Worm (Caenorhabditis elegans) whole organism, early embryonic: ENCODE data around the gene F49C12.5.

Source experiments
- B0310.2 ChIP-seq: sonication (generic microtip); optimal IDR thresholded peaks from 2 replicates; lab custom pipeline; 2016; ENCODE audit warnings: mild to moderate bottlenecking, missing genetic modification characterization, missing compliant biosample characterization
- F13C5.2 ChIP-seq: sonication (generic microtip); optimal IDR thresholded peaks from 2 replicates; lab custom pipeline; 2017; ENCODE audit warnings: mild to moderate bottlenecking, missing genetic modification characterization, inconsistent platforms, missing compliant biosample characterization
- aly-1 ChIP-seq: sonication (generic microtip); optimal IDR thresholded peaks from 2 replicates; lab custom pipeline; 2016; ENCODE audit warnings: missing genetic modification characterization, missing compliant biosample characterization
- ama-1 ChIP-seq: fragments of 150-350 bp; optimal IDR thresholded peaks from 2 replicates; lab custom pipeline; 2014
- ceh-13 ChIP-seq: fragments of 200-800 bp; sonication (Bioruptor generic); optimal IDR thresholded peaks from 2 replicates; lab custom pipeline; 2018; ENCODE audit warnings: mild to moderate bottlenecking, missing genetic modification characterization, missing compliant biosample characterization
- ceh-36 ChIP-seq: sonication (generic microtip); optimal IDR thresholded peaks from 2 replicates; lab custom pipeline; 2016; ENCODE audit warnings: missing genetic modification characterization, inconsistent platforms, missing compliant biosample characterization
- ets-7 ChIP-seq: sonication (generic microtip); optimal IDR thresholded peaks from 2 replicates; lab custom pipeline; 2016; ENCODE audit warnings: missing genotype, missing genetic modification characterization, missing compliant biosample characterization
- flt-1 ChIP-seq: fragments of 200-800 bp; sonication (Bioruptor generic); IDR thresholded peaks from 2 replicates; pipeline ENCODE4 v1.3.6; 2022; ENCODE audit warnings: missing genetic modification characterization, missing compliant biosample characterization
- hmbx-1 ChIP-seq: sonication (generic microtip); optimal IDR thresholded peaks from 2 replicates; lab custom pipeline; 2016; ENCODE audit warnings: mild to moderate bottlenecking, missing genetic modification characterization, missing compliant biosample characterization
- hmg-4 ChIP-seq: fragments of 200-800 bp; sonication (Bioruptor generic); optimal IDR thresholded peaks from 2 replicates; lab custom pipeline; 2018; ENCODE audit warnings: mild to moderate bottlenecking, missing genetic modification characterization, missing compliant biosample characterization
- hnd-1 ChIP-seq: sonication (generic microtip); optimal IDR thresholded peaks from 2 replicates; lab custom pipeline; 2016; ENCODE audit warnings: missing genetic modification characterization, missing compliant biosample characterization
- pes-1 ChIP-seq: fragments of 200-800 bp; sonication (Bioruptor generic); IDR thresholded peaks from 2 replicates; pipeline ENCODE4 v1.3.6; 2022; ENCODE audit warnings: missing genetic modification reagents, missing genetic modification characterization, missing compliant biosample characterization
- scrt-1 ChIP-seq: fragments of 200-800 bp; sonication (Bioruptor generic); IDR thresholded peaks from 2 replicates; pipeline ENCODE4 v1.3.6; 2022; ENCODE audit warnings: missing genetic modification characterization, missing compliant biosample characterization
- sea-1 ChIP-seq: fragments of 200-800 bp; sonication (Bioruptor generic); conservative IDR thresholded peaks from 2 replicates; pipeline ENCODE4 v1.3.6; 2022; ENCODE audit warnings: missing genetic modification characterization, missing compliant biosample characterization
- tbx-11 ChIP-seq: fragments of 200-800 bp; sonication (Bioruptor generic); IDR thresholded peaks from 2 replicates; pipeline ENCODE4 v1.3.6; 2022; ENCODE audit warnings: missing genetic modification characterization, missing compliant biosample characterization
- tbx-37 ChIP-seq: fragments of 200-800 bp; sonication (Bioruptor generic); conservative IDR thresholded peaks from 2 replicates; pipeline ENCODE4 v1.3.6; 2022; ENCODE audit warnings: missing genetic modification reagents, missing genetic modification characterization, missing compliant biosample characterization
- tra-4 ChIP-seq: sonication (generic microtip); optimal IDR thresholded peaks from 2 replicates; lab custom pipeline; 2017; ENCODE audit warnings: missing genetic modification characterization, missing compliant biosample characterization

F49C12.5 gene

ce11 chrIV:9336538-9337090 lies 31.9 kb downstream of the F49C12.5 start, which contains the start of gene T20D3.5:
Gene T20D3.5, plus strand, starts transcription at chrIV:9337040.
- TF ChIP-seq ets-7 (tag; lab: Kevin White, UChicago) (no peak), B0310.2 (tag; lab: Kevin White, UChicago) (no peak), scrt-1 (GFP tag; lab: Robert Waterston, UW) (no peak), hmbx-1 (no peak), tbx-37 (GFP tag; lab: Robert Waterston, UW) (no peak), pes-1 (no peak)

DNA sequence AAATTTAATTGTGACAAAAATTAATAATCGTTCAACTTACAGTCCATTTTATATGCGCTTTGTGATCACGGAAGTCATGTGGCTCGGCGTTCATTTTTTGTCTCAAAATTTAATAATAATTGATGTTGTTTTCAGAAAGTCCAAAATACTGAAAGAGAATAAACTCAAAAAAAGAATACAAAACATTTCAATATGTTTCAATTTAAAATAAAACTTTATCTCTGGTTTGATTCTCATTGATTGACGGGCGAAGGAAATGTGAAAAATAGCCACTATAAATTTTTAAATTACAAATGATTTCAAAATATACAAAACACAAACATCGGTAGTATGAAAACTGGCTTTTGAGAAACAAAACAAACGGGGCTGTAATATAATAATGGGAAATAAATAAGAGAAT lies 34.5 kb downstream of the F49C12.5 start, which contains the start of gene T20D3.6:
Gene T20D3.6, minus strand, starts transcription at position 101 of the 400 bp plus-strand sequence.
- no peak for TF ChIP-seq tra-4 (tag; lab: Kevin White, UChicago)
- TF ChIP-seq F13C5.2 (tag; lab: Kevin White, UChicago), result no peak
- no peak for TF ChIP-seq aly-1
- no peak for TF ChIP-seq sea-1 (GFP tag; lab: Robert Waterston, UW)
- TF ChIP-seq hmg-4 (GFP tag; lab: Kevin White, UChicago), result no peak
- no peak for TF ChIP-seq tbx-37 (GFP tag; lab: Robert Waterston, UW)
- no peak for TF ChIP-seq hnd-1 (tag; lab: Kevin White, UChicago)
- no peak for TF ChIP-seq B0310.2 (tag; lab: Kevin White, UChicago)
- no peak for TF ChIP-seq scrt-1 (GFP tag; lab: Robert Waterston, UW)
- no peak for TF ChIP-seq ceh-13
- no peak for TF ChIP-seq flt-1
- TF ChIP-seq pes-1, result no peak
- no peak for TF ChIP-seq ets-7 (tag; lab: Kevin White, UChicago)
- TF ChIP-seq ama-1 (lab: Kevin White, UChicago), result no peak
- no peak for TF ChIP-seq tbx-11 (GFP tag; lab: Robert Waterston, UW)

DNA sequence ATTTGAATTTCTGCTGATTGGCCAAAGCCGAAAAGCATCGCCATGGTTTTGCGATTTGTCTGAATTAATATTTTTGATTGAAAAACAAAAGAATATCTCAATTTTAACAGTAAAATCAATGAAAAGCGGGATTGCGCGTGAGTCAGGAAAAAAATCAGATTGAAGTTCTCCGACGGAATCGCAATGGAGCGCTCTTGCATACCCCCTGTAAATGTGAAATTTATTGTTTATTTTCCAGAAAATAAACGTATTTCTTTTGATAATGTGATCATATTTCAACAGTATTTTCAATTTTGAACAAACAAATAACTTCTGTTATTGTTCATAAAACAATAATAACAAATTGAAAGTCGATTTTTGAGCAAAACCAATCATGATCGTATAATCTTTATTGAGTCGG lies 36.9 kb downstream of the F49C12.5 start, which contains the start of gene vps-26:
Gene vps-26, minus strand, starts transcription at position 200 of the 400 bp plus-strand sequence.
- TF ChIP-seq hmbx-1, result no peak
- TF ChIP-seq aly-1, result no peak
- no peak for TF ChIP-seq ceh-36
- TF ChIP-seq B0310.2 (tag; lab: Kevin White, UChicago), result no peak
- TF ChIP-seq hnd-1 (tag; lab: Kevin White, UChicago), result no peak
- TF ChIP-seq tbx-37 (GFP tag; lab: Robert Waterston, UW), result no peak
- no peak for TF ChIP-seq ceh-13
- no peak for TF ChIP-seq pes-1
- no peak for TF ChIP-seq ama-1 (lab: Kevin White, UChicago)
- no peak for TF ChIP-seq ets-7 (tag; lab: Kevin White, UChicago)

DNA sequence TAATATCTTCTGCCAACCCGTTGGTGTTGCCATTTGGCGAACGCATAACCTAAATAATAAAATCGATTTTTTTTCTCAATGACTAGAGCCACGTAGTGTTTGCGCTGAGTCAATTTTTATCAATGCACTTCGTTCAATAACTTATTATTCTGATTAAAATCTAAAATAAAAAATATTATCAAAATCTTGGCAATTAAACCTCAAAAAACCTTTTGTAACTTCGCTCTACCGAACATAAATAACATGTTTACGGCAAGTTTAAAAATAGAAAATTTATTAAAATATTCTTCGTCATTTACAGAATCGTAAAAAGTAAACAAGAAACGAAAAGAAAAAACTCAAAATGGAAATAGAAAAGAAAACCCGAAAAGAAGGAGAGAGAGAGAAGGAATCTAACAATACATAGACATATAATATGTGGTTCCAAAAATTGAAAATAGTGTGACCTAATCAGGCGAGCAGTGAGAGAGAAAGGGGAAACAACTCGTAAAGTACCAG lies 38.4 kb downstream of the F49C12.5 start, which contains the start of gene pigc-1:
Gene pigc-1, minus strand, starts transcription at position 51 of the 498 bp plus-strand sequence.
- TF ChIP-seq ceh-13 (no peak), scrt-1 (GFP tag; lab: Robert Waterston, UW) (no peak), F13C5.2 (tag; lab: Kevin White, UChicago) (no peak), pes-1 (no peak), hmbx-1 (no peak), ama-1 (lab: Kevin White, UChicago) (no peak), hnd-1 (tag; lab: Kevin White, UChicago) (no peak), ceh-36 (no peak)

ce11 chrIV:9353728-9354127 lies 49.0 kb downstream of the F49C12.5 start:
- TF ChIP-seq F13C5.2 (tag; lab: Kevin White, UChicago), result no peak
- TF ChIP-seq tra-4 (tag; lab: Kevin White, UChicago), result no peak
- TF ChIP-seq ama-1 (lab: Kevin White, UChicago), result no peak
- no peak for TF ChIP-seq sea-1 (GFP tag; lab: Robert Waterston, UW)
- TF ChIP-seq pes-1, result no peak
- TF ChIP-seq ceh-36, result no peak
- no peak for TF ChIP-seq hnd-1 (tag; lab: Kevin White, UChicago)
- no peak for TF ChIP-seq hmbx-1
- no peak for TF ChIP-seq scrt-1 (GFP tag; lab: Robert Waterston, UW)
- no peak for TF ChIP-seq flt-1
- TF ChIP-seq tbx-37 (GFP tag; lab: Robert Waterston, UW), result no peak
- no peak for TF ChIP-seq ceh-13
